Worm (Caenorhabditis elegans): ENCODE measurements around the gene math-40.
"Not testable (repeated sequence)": the region's sequence is repeated elsewhere in the genome, so short reads cannot be mapped to it uniquely, and the experiment has no call there.

DNA sequence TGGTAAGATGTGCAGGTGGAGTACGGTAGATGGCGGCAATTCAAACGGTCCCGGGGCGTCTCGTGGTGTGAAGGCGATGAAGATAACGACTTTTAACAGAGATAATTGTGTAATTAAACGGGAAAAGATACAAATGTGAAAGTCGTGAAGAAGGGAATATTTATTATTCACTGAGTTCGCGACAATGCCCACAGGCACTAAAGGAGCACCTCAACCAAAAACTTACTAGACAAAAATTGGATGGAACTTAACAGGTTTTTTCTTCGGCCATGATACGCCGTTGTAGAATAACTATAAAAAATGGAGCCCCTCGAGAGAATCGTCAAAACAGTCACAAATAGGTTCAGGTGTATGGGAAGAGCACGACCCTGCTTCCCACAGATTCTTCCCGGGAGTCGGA is 31.9 kb downstream of the math-40 start, which contains the start of gene fbxb-98:
- not testable (repeated sequence) for TF ChIP-seq nhr-28 (tag; optimal IDR thresholded peaks at IDR 0.05); egl-27 (tag; optimal IDR thresholded peaks at IDR 0.05); pha-4 (GFP tag; IDR thresholded peaks at IDR 0.05); pha-4 (tag; optimal IDR thresholded peaks at IDR 0.05); skn-1 (tag; optimal IDR thresholded peaks at IDR 0.05)
